Fruit fly (Drosophila melanogaster): Measurements from ENCODE around the gene CG13912.

- TF ChIP-seq CG8478 (optimal IDR thresholded peaks at IDR 0.05) (no peak), pan (optimal IDR thresholded peaks at IDR 0.05) (no peak), usp (GFP tag; optimal IDR thresholded peaks at IDR 0.05) (no peak), psq (optimal IDR thresholded peaks at IDR 0.05) (no peak), Dll (optimal IDR thresholded peaks at IDR 0.05) (no peak), EcR (GFP tag; optimal IDR thresholded peaks at IDR 0.05) (no peak)
Observed at dm6 chr3L:1152540-1153348, 36.6 kb upstream of the CG13912 start.

Measured in whole organism.